Worm (Caenorhabditis elegans) whole organism, midembryonic: ENCODE measurements around the gene F55C9.15.
"Not testable (repeated sequence)": the region's sequence is repeated elsewhere in the genome, so short reads cannot be mapped to it uniquely, and the experiment has no call there.

ENCODE experiments used
- T22C8.4 ChIP-seq: fragments of 200-800 bp; sonication (Bioruptor generic); IDR thresholded peaks from 2 replicates; pipeline ENCODE4 v1.3.6; 2022; ENCODE audit warnings: missing genetic modification characterization, missing compliant biosample characterization
- cog-1 ChIP-seq: sonication (generic microtip); optimal IDR thresholded peaks from 2 replicates; lab custom pipeline; 2016; ENCODE audit warnings: missing genetic modification characterization, missing compliant biosample characterization
- flt-1 ChIP-seq: fragments of 200-800 bp; sonication (Bioruptor generic); IDR thresholded peaks from 2 replicates; pipeline ENCODE4 v1.3.6; 2022; ENCODE audit warnings: missing genetic modification characterization, missing compliant biosample characterization
- klf-2 ChIP-seq: fragments of 200-800 bp; sonication (Bioruptor generic); conservative IDR thresholded peaks from 2 replicates; pipeline ENCODE4 v1.3.6; 2022; ENCODE audit warnings: missing genetic modification reagents, missing genetic modification characterization, missing compliant biosample characterization
- med-1 ChIP-seq: sonication (generic microtip); optimal IDR thresholded peaks from 2 replicates; lab custom pipeline; 2017; ENCODE audit warnings: missing genetic modification characterization, mild to moderate bottlenecking, missing compliant biosample characterization, antibody characterized with exemption, missing genetic modification reagents; ENCODE audit not compliant: insufficient read depth
- ref-1 ChIP-seq: fragments of 200-800 bp; sonication (Bioruptor generic); conservative IDR thresholded peaks from 2 replicates; pipeline ENCODE4 v1.3.6; 2022; ENCODE audit warnings: missing genetic modification reagents, missing genetic modification characterization, missing compliant biosample characterization
- tab-1 ChIP-seq: fragments of 200-800 bp; sonication (Bioruptor generic); IDR thresholded peaks from 2 replicates; pipeline ENCODE4 v1.3.6; 2022; ENCODE audit warnings: missing genetic modification characterization, missing compliant biosample characterization
- ztf-23 ChIP-seq: fragments of 200-800 bp; sonication (Bioruptor generic); IDR thresholded peaks from 2 replicates; pipeline ENCODE4 v1.3.6; 2022; ENCODE audit warnings: missing genetic modification reagents, missing genetic modification characterization, missing compliant biosample characterization
- ztf-29 ChIP-seq: fragments of 200-800 bp; sonication (Bioruptor generic); IDR thresholded peaks from 2 replicates; pipeline ENCODE4 v1.3.6; 2022; ENCODE audit warnings: missing genetic modification reagents, missing genetic modification characterization, missing compliant biosample characterization

F55C9.15 gene

ce11 chrV:19293025-19293424 is 13.8 kb downstream of the F55C9.15 start, which contains the start of gene F55C9.5:
TSS of gene F55C9.5 (minus strand) at chrV:19293125.
- no peak for TF ChIP-seq tab-1 (GFP tag; lab: Robert Waterston, UW)
- no peak for TF ChIP-seq med-1 (GFP tag; lab: Kevin White, UChicago)
- no peak for TF ChIP-seq ref-1
- TF ChIP-seq flt-1 (GFP tag; lab: Robert Waterston, UW) = no peak
- TF ChIP-seq klf-2 (GFP tag; lab: Robert Waterston, UW) = no peak
- TF ChIP-seq cog-1 (tag; lab: Kevin White, UChicago) = no peak
- TF ChIP-seq ztf-29 (GFP tag; lab: Robert Waterston, UW) = no peak
- TF ChIP-seq T22C8.4 = no peak
- no peak for TF ChIP-seq ztf-23 (GFP tag; lab: Robert Waterston, UW)

- TF ChIP-seq cog-1 (tag; lab: Kevin White, UChicago) (no peak), tab-1 (GFP tag; lab: Robert Waterston, UW) (no peak), ztf-23 (GFP tag; lab: Robert Waterston, UW) (no peak), flt-1 (GFP tag; lab: Robert Waterston, UW) (no peak), med-1 (GFP tag; lab: Kevin White, UChicago) (no peak), ref-1 (no peak), klf-2 (GFP tag; lab: Robert Waterston, UW) (no peak), ztf-29 (GFP tag; lab: Robert Waterston, UW) (no peak), T22C8.4 (no peak)
Measured at ce11 chrV:19288073-19288805, 18.6 kb downstream of the F55C9.15 start, which contains the start of the genes F55C9.3 and fbxb-57. TSS of gene F55C9.3 (minus strand) at chrV:19288173. TSS of gene fbxb-57 (plus strand) at chrV:19288755.

- TF ChIP-seq ztf-29 (GFP tag; lab: Robert Waterston, UW) (no peak), flt-1 (GFP tag; lab: Robert Waterston, UW) (no peak), T22C8.4 (no peak), cog-1 (tag; lab: Kevin White, UChicago) (no peak), ref-1 (no peak), ztf-23 (GFP tag; lab: Robert Waterston, UW) (no peak), klf-2 (GFP tag; lab: Robert Waterston, UW) (no peak), tab-1 (GFP tag; lab: Robert Waterston, UW) (no peak), med-1 (GFP tag; lab: Kevin White, UChicago) (no peak)
Measured at ce11 chrV:19285921-19286320, 20.9 kb downstream of the F55C9.15 start.

DNA sequence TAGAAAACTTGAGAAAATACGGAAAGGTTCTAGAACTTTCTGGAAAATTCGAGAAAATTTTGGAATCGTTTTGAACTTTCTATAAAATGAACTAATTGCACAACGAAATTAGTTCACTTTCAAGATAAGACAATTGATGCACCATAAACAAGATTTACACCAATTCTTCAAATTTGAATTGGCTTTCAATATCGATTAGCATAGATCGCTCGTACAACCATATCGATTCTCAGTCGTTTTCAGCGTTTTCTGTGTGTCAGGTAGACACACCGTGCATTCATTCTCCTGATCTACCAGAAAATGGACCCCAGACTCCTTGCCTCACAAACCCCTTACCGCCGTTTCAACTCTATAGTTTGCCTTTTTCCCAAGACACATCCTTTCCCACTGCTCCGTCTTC is 24.5 kb downstream of the F55C9.15 start, which contains the start of gene fbxb-117:
Gene fbxb-117, plus strand, starts transcription at position 301 of the 400 bp plus-strand sequence.
- no peak for TF ChIP-seq flt-1 (GFP tag; lab: Robert Waterston, UW)
- TF ChIP-seq cog-1 (tag; lab: Kevin White, UChicago) = no peak
- TF ChIP-seq T22C8.4 = no peak
- no peak for TF ChIP-seq klf-2 (GFP tag; lab: Robert Waterston, UW)
- TF ChIP-seq ztf-29 (GFP tag; lab: Robert Waterston, UW) = no peak
- TF ChIP-seq ref-1 = no peak
- no peak for TF ChIP-seq ztf-23 (GFP tag; lab: Robert Waterston, UW)
- TF ChIP-seq tab-1 (GFP tag; lab: Robert Waterston, UW) = no peak
- no peak for TF ChIP-seq med-1 (GFP tag; lab: Kevin White, UChicago)

DNA sequence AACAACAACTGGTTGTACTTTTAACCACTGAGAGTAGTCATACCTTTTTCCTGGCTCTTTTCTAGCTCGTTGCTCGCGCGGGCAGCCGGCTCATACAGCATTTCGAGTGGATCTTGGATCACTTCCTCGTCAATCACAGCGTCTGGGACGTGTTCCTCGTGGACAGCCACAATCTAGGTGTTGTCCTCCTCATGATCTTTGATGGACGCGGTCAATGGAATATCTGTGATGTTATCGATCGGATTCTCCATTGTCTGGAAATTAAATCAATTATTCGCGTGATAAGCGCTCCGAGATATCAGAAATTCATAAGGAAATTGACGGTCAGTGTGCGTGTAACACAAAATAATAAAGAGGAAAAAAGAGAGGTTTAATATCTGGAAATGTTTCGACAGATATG is 26.9 kb downstream of the F55C9.15 start, which contains the start of gene F21D9.8:
Gene F21D9.8, minus strand, starts transcription at position 101 of the 400 bp plus-strand sequence.
- TF ChIP-seq ztf-23 (GFP tag; lab: Robert Waterston, UW) = no peak
- TF ChIP-seq cog-1 (tag; lab: Kevin White, UChicago) = no peak
- no peak for TF ChIP-seq flt-1 (GFP tag; lab: Robert Waterston, UW)
- no peak for TF ChIP-seq ztf-29 (GFP tag; lab: Robert Waterston, UW)
- no peak for TF ChIP-seq tab-1 (GFP tag; lab: Robert Waterston, UW)
- TF ChIP-seq med-1 (GFP tag; lab: Kevin White, UChicago) = no peak
- no peak for TF ChIP-seq ref-1
- TF ChIP-seq klf-2 (GFP tag; lab: Robert Waterston, UW) = no peak
- TF ChIP-seq T22C8.4 = no peak

DNA sequence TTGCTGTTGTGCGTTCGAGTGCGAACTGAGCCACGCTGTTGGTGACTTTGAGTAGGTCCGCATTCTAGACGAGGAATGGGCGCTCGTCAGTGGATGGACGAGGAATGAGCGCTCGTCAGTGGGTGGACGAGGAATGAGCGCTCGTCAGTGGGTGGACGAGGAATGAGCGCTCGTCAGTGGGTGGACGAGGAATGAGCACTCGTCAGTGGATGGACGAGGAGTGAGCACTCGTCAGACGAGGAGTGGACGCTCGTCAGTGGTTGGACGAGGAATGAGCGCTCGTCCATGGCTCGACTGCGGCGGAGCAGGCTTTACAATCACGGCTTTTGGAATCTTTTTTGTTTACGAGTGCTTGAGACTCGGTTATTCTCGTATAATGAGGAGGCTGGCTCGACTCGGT is 28.3 kb downstream of the F55C9.15 start:
- no peak for TF ChIP-seq ztf-23 (GFP tag; lab: Robert Waterston, UW)
- TF ChIP-seq T22C8.4 = no peak
- no peak for TF ChIP-seq tab-1 (GFP tag; lab: Robert Waterston, UW)
- no peak for TF ChIP-seq ref-1
- TF ChIP-seq klf-2 (GFP tag; lab: Robert Waterston, UW) = no peak
- TF ChIP-seq flt-1 (GFP tag; lab: Robert Waterston, UW) = no peak
- no peak for TF ChIP-seq cog-1 (tag; lab: Kevin White, UChicago)
- TF ChIP-seq med-1 (GFP tag; lab: Kevin White, UChicago) = no peak

ce11 chrV:19276354-19276753 is 30.5 kb downstream of the F55C9.15 start:
- TF ChIP-seq ztf-29 (GFP tag; lab: Robert Waterston, UW) (no peak), med-1 (GFP tag; lab: Kevin White, UChicago) (no peak), tab-1 (GFP tag; lab: Robert Waterston, UW) (no peak), klf-2 (GFP tag; lab: Robert Waterston, UW) (no peak), flt-1 (GFP tag; lab: Robert Waterston, UW) (no peak)

- TF ChIP-seq cog-1 (tag; lab: Kevin White, UChicago); ref-1; ztf-23 (GFP tag; lab: Robert Waterston, UW): not testable (repeated sequence)
Measured at ce11 chrV:19264148-19264547, 42.7 kb downstream of the F55C9.15 start, which contains the start of gene F21D9.1. TSS of gene F21D9.1 (plus strand) at chrV:19264448.

DNA sequence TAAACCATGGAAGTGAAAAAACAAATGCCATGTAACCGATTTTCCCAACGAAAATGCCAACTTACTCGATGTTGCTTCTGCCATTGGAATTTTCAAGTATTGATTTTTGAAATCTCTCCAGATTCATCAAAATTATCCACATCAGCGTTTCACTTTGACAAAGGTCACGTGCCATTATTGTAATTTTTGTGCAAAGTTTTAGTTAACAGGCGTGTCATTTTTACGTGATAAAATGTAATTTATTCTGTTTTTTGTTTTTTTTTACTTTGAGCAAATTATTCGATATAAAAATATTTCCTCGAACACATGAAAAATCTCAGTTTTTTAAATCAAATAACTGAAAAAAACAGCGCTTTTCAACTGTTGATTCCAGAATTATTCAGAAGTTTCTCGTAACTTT is 44.5 kb downstream of the F55C9.15 start, which contains the start of gene F21D9.2:
Gene F21D9.2, minus strand, starts transcription at position 101 of the 400 bp plus-strand sequence.
- TF ChIP-seq ztf-29 (GFP tag; lab: Robert Waterston, UW) (no peak), tab-1 (GFP tag; lab: Robert Waterston, UW) (no peak), T22C8.4 (no peak), klf-2 (GFP tag; lab: Robert Waterston, UW) (no peak), med-1 (GFP tag; lab: Kevin White, UChicago) (no peak), cog-1 (tag; lab: Kevin White, UChicago) (no peak), ref-1 (no peak), flt-1 (GFP tag; lab: Robert Waterston, UW) (no peak), ztf-23 (GFP tag; lab: Robert Waterston, UW) (no peak)
